Worm (Caenorhabditis elegans) whole organism, young adult: ENCODE results near the gene ZK250.14.
A peak's percentile ranks its signal among the peaks of the same experiment; 100 is the strongest.

ENCODE experiments used
- B0261.1 ChIP-seq: sonication (generic microtip); optimal IDR thresholded peaks from 2 replicates; lab custom pipeline; 2016; ENCODE audit warnings: mild to moderate bottlenecking, missing genetic modification characterization, moderate library complexity, missing compliant biosample characterization
- F22D6.2 ChIP-seq: sonication (generic microtip); optimal IDR thresholded peaks from 2 replicates; lab custom pipeline; 2016; ENCODE audit warnings: mild to moderate bottlenecking, missing genetic modification characterization, missing compliant biosample characterization
- F39B2.1 ChIP-seq: fragments of 200-800 bp; sonication (Bioruptor generic); IDR thresholded peaks from 2 replicates; pipeline ENCODE4 v1.3.6; 2022; ENCODE audit warnings: missing genetic modification reagents, missing genetic modification characterization, missing compliant biosample characterization
- T26A5.8 ChIP-seq: sonication (generic microtip); optimal IDR thresholded peaks from 2 replicates; lab custom pipeline; 2016; ENCODE audit warnings: missing genetic modification characterization, missing compliant biosample characterization
- Y53F4B.3 ChIP-seq: fragments of 200-800 bp; sonication (Bioruptor generic); IDR thresholded peaks from 2 replicates; pipeline ENCODE4 v1.3.6; 2022; ENCODE audit warnings: missing genetic modification reagents, missing genetic modification characterization, missing compliant biosample characterization
- Y53G8AR.9 ChIP-seq: fragments of 200-800 bp; sonication (Bioruptor generic); conservative IDR thresholded peaks from 2 replicates; pipeline ENCODE4 v1.3.6; 2022; ENCODE audit warnings: missing genetic modification reagents, missing genetic modification characterization, missing compliant biosample characterization
- Y79H2A.3 ChIP-seq: fragments of 200-800 bp; sonication (Bioruptor generic); conservative IDR thresholded peaks from 2 replicates; pipeline ENCODE4 v1.3.6; 2022; ENCODE audit warnings: missing genetic modification reagents, missing genetic modification characterization, missing compliant biosample characterization
- ama-1 ChIP-seq, 3 experiments: fragments of 150-350 bp in 1 of 3; sonication (generic microtip) in 2 of 3; optimal IDR thresholded peaks; 2 replicates each; lab custom pipeline; 2014 to 2018; ENCODE audit warnings: missing biosample characterization in 2 of 3, missing genetic modification characterization in 2 of 3, missing genetic modification reagents in 2 of 3
- bed-1 ChIP-seq: fragments of 200-800 bp; sonication (Bioruptor generic); IDR thresholded peaks from 2 replicates; pipeline ENCODE4 v1.3.6; 2022; ENCODE audit warnings: missing genetic modification reagents, missing genetic modification characterization, missing compliant biosample characterization
- ceh-27 ChIP-seq: fragments of 200-800 bp; sonication (Bioruptor generic); optimal IDR thresholded peaks from 2 replicates; lab custom pipeline; 2018; ENCODE audit warnings: mild to moderate bottlenecking, missing genetic modification characterization, moderate library complexity, missing compliant biosample characterization
- ceh-58 ChIP-seq: fragments of 200-800 bp; sonication (Bioruptor generic); IDR thresholded peaks from 2 replicates; pipeline ENCODE4 v1.3.6; 2022; ENCODE audit warnings: missing genetic modification characterization, missing compliant biosample characterization
- chd-7 ChIP-seq: sonication (generic microtip); optimal IDR thresholded peaks from 2 replicates; lab custom pipeline; 2016; ENCODE audit warnings: mild to moderate bottlenecking, missing genetic modification characterization, moderate library complexity, missing compliant biosample characterization
- dox-1 ChIP-seq: fragments of 200-800 bp; sonication (Bioruptor generic); IDR thresholded peaks from 2 replicates; pipeline ENCODE4 v1.3.6; 2022; ENCODE audit warnings: missing genetic modification reagents, missing genetic modification characterization, missing compliant biosample characterization
- egl-18 ChIP-seq: fragments of 200-800 bp; sonication (Bioruptor generic); IDR thresholded peaks from 2 replicates; pipeline ENCODE4 v1.3.6; 2022; ENCODE audit warnings: missing genetic modification reagents, missing genetic modification characterization, missing compliant biosample characterization
- ekl-4 ChIP-seq: fragments of 200-800 bp; sonication (Bioruptor generic); IDR thresholded peaks from 2 replicates; pipeline ENCODE4 v1.3.6; 2022; ENCODE audit warnings: missing genetic modification reagents, missing genetic modification characterization, missing compliant biosample characterization
- ets-4 ChIP-seq: fragments of 200-800 bp; sonication (Bioruptor generic); optimal IDR thresholded peaks from 2 replicates; lab custom pipeline; 2018; ENCODE audit warnings: mild to moderate bottlenecking, missing genetic modification characterization, missing compliant biosample characterization
- gei-17 ChIP-seq: fragments of 200-800 bp; sonication (Bioruptor generic); optimal IDR thresholded peaks from 2 replicates; lab custom pipeline; 2018; ENCODE audit warnings: mild to moderate bottlenecking, missing genetic modification characterization, missing compliant biosample characterization
- him-1 ChIP-seq: sonication (generic microtip); optimal IDR thresholded peaks from 2 replicates; lab custom pipeline; 2016; ENCODE audit warnings: missing genotype, missing genetic modification reagents, missing genetic modification characterization, missing compliant biosample characterization
- hlh-26 ChIP-seq: fragments of 200-800 bp; sonication (Bioruptor generic); conservative IDR thresholded peaks from 2 replicates; pipeline ENCODE4 v1.3.6; 2022; ENCODE audit warnings: missing genetic modification reagents, missing genetic modification characterization, missing compliant biosample characterization
- lin-54 ChIP-seq: fragments of 200-800 bp; sonication (Bioruptor generic); optimal IDR thresholded peaks from 2 replicates; lab custom pipeline; 2018; ENCODE audit warnings: mild to moderate bottlenecking, missing genetic modification characterization, missing compliant biosample characterization
- lsl-1 ChIP-seq: fragments of 200-800 bp; sonication (Bioruptor generic); optimal IDR thresholded peaks from 2 replicates; lab custom pipeline; 2018; ENCODE audit warnings: mild to moderate bottlenecking, missing genetic modification characterization, moderate library complexity, missing compliant biosample characterization
- madf-6 ChIP-seq: fragments of 200-800 bp; sonication (Bioruptor generic); IDR thresholded peaks from 2 replicates; pipeline ENCODE4 v1.3.6; 2022; ENCODE audit warnings: missing genetic modification reagents, missing genetic modification characterization, missing compliant biosample characterization
- mcd-1 ChIP-seq: fragments of 200-800 bp; sonication (Bioruptor generic); IDR thresholded peaks from 2 replicates; pipeline ENCODE4 v1.3.6; 2022; ENCODE audit warnings: missing genetic modification reagents, missing genetic modification characterization, missing compliant biosample characterization
- mel-28 ChIP-seq: sonication (generic microtip); optimal IDR thresholded peaks from 2 replicates; lab custom pipeline; 2016; ENCODE audit warnings: borderline replicate concordance, mild to moderate bottlenecking, missing genetic modification characterization, missing compliant biosample characterization
- nfya-2 ChIP-seq: fragments of 200-800 bp; sonication (Bioruptor generic); IDR thresholded peaks from 2 replicates; pipeline ENCODE4 v1.3.6; 2022; ENCODE audit warnings: missing genetic modification reagents, missing genetic modification characterization, missing compliant biosample characterization
- snpc-3.4 ChIP-seq: sonication (generic microtip); optimal IDR thresholded peaks from 2 replicates; lab custom pipeline; 2017; ENCODE audit warnings: missing genetic modification characterization, mild to moderate bottlenecking, missing compliant biosample characterization, antibody characterized with exemption, moderate library complexity, missing genotype, missing genetic modification reagents
- somi-1 ChIP-seq: fragments of 200-800 bp; sonication (Bioruptor generic); optimal IDR thresholded peaks from 2 replicates; lab custom pipeline; 2018; ENCODE audit warnings: mild to moderate bottlenecking, missing genetic modification characterization, missing compliant biosample characterization
- tbp1 ChIP-seq: fragments of 200-800 bp; sonication (Bioruptor generic); optimal IDR thresholded peaks from 2 replicates; lab custom pipeline; 2018; ENCODE audit warnings: mild to moderate bottlenecking, missing genetic modification characterization, missing compliant biosample characterization
- tbx-9 ChIP-seq: sonication (generic microtip); optimal IDR thresholded peaks from 2 replicates; lab custom pipeline; 2016; ENCODE audit warnings: borderline replicate concordance, missing genetic modification characterization, inconsistent platforms, missing compliant biosample characterization
- unc-130 ChIP-seq: sonication (generic microtip); optimal IDR thresholded peaks from 2 replicates; lab custom pipeline; 2016; ENCODE audit warnings: missing genetic modification reagents, missing genetic modification characterization, missing compliant biosample characterization
- unc-62 ChIP-seq: fragments of 150-350 bp; optimal IDR thresholded peaks from 2 replicates; lab custom pipeline; 2014; ENCODE audit warnings: missing biosample characterization, missing genetic modification reagents, missing genetic modification characterization

ZK250.14 gene

DNA sequence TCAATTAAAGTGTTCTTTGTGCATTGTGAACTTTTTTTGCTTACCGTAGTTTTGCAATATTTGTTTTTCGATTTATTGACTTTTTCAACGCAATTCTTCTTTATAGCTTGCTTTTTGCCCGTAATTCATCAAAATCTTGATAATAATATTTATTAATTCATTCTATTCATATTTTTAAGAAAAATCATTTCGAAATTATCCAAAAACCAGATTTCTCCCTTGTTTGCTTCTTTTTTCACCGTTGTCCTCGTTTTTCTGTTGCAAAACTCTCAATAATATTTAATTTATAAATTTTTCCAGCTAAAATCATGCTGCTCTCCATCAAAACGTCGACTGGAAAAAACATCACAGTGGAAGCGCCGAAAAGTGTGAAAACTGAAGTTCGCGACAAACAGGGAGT, 20.5 kb downstream of the ZK250.14 start, which contains the start of gene F52C6.3:
Gene F52C6.3, plus strand, starts transcription at position 301 of the 400 bp plus-strand sequence.
- TF ChIP-seq F22D6.2 (tag; lab: Kevin White, UChicago): no peak
- TF ChIP-seq lsl-1: peak; percentile 51

DNA sequence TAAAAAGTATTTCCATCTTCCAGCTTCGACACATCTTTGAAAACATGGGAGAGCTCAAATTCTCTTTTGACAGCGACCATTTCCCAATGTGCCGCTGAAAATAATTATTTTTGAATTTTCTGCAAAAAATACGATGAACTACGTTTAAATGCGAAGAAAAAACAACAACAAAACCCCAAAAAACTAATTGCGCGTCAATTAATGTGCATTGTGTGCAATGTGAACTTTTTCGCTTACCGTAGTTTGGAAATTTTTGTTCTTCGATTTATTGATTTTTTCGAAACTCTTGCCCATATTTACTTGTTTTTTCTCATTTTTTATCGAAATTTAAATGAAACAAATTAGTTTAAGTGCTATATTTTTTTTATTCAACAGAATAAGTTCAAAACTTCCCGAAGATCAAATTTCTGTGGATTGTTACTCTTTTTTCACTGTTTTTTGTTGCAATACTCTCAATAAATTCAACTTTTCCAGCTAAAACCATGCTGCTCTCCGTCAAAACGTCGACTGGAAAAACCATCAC, 22.3 kb downstream of the ZK250.14 start, which contains the start of the genes bath-2 and F52C6.4:
Gene bath-2, minus strand, starts transcription at position 101 of the 523 bp plus-strand sequence.
Gene F52C6.4, plus strand, starts transcription at position 473 of the 523 bp plus-strand sequence.
- TF ChIP-seq madf-6 (GFP tag; lab: Robert Waterston, UW): peak; percentile 44; the same call in 1 of the 2 replicates
- TF ChIP-seq F39B2.1 (GFP tag; lab: Robert Waterston, UW): no peak
- TF ChIP-seq egl-18: no peak
- no peak for TF ChIP-seq hlh-26
- peak; percentile 84 for TF ChIP-seq lsl-1

DNA sequence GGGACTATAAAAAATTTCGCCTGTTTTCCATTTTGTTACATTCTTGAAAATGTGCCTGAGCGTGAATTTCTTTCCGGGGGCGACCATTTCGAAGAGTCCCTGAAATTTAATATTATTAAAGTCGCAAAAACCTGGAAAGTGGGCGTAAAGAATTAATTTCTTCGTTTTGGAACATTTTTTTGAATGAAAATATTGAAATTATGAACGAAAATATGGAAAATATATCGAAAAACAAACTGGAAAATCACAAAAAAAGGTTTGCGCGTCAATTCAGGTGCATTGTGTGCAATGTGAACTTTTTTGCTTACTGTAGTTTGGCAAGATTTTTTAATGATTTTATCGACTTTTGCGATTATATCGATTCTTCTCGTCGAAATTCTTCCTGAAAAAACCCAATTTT, 24.0 kb downstream of the ZK250.14 start, which contains the start of gene bath-7:
Gene bath-7, minus strand, starts transcription at position 101 of the 400 bp plus-strand sequence.
- TF ChIP-seq lsl-1 (peak; percentile 52), Y79H2A.3 (no peak), B0261.1 (tag; lab: Kevin White, UChicago) (no peak), ceh-58 (GFP tag; lab: Robert Waterston, UW) (no peak)

DNA sequence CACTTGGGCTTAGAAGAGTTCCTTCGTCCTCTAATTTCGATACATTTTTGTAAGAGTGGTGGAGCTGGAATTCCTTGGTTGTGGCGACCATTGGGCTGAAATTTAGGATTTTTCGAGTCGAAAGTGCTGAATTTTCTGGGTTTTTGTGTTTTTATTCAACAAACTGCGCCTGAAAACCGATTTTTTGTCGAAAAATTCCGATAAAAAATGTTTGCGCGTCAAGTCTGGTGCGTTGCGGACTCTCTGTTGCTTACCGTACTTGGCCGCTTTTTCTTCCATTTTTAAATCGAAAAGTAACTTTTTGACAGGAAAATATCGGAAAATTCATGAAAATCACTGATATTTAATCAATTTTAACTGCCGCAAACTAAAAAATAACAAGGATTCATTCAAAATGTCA, 27.1 kb downstream of the ZK250.14 start, which contains the start of gene bath-4:
Gene bath-4, minus strand, starts transcription at position 101 of the 400 bp plus-strand sequence.
- TF ChIP-seq ceh-27 (GFP tag; lab: Kevin White, UChicago) (no peak), T26A5.8 (tag; lab: Kevin White, UChicago) (no peak), ets-4 (GFP tag; lab: Kevin White, UChicago) (no peak), mel-28 (tag; lab: Kevin White, UChicago) (no peak), lsl-1 (peak; percentile 33)

DNA sequence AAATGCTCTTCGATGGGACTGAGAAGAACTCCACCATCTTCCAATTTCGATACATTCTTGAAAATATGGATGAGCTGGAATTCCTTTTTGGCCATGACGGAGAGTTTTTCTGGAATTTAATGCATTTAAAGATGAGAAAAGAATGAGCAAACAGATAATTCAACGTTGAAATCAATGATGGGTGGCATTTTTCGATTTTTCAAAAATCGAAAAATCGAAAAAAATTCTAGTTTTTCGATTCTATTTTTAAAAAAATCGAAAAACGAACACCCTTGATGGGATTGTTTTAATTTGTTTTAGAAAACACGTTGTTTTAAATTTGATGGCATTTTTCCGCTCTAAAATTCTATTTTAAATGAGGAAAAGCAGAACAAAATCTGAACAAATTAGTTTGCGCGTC, 32.3 kb downstream of the ZK250.14 start, which contains the start of gene math-31:
Gene math-31, minus strand, starts transcription at position 101 of the 400 bp plus-strand sequence.
- no peak for TF ChIP-seq tbp1 (GFP tag; lab: Kevin White, UChicago)
- no peak for TF ChIP-seq chd-7
- no peak for TF ChIP-seq unc-62 (GFP tag; lab: Kevin White, UChicago)
- TF ChIP-seq unc-130: no peak
- TF ChIP-seq bed-1 (GFP tag; lab: Robert Waterston, UW): no peak
- TF ChIP-seq ama-1 (optimal IDR thresholded peaks at IDR 0.05; lab: Kevin White, UChicago): no peak
- TF ChIP-seq ama-1 (GFP tag; optimal IDR thresholded peaks at IDR 0.05; lab: Kevin White, UChicago): no peak
- no peak for TF ChIP-seq mcd-1
- no peak for TF ChIP-seq Y79H2A.3
- TF ChIP-seq dox-1 (GFP tag; lab: Robert Waterston, UW): no peak
- no peak for TF ChIP-seq lin-54 (GFP tag; lab: Kevin White, UChicago)
- TF ChIP-seq tbx-9: no peak
- no peak for TF ChIP-seq Y53G8AR.9 (GFP tag; lab: Robert Waterston, UW)
- no peak for TF ChIP-seq nfya-2 (GFP tag; lab: Robert Waterston, UW)
- TF ChIP-seq Y53F4B.3 (GFP tag; lab: Robert Waterston, UW): no peak
- TF ChIP-seq him-1 (tag; lab: Kevin White, UChicago): no peak
- TF ChIP-seq somi-1 (GFP tag; lab: Kevin White, UChicago): no peak
- no peak for TF ChIP-seq ekl-4 (GFP tag; lab: Robert Waterston, UW)
- TF ChIP-seq mel-28 (tag; lab: Kevin White, UChicago): no peak
- no peak for TF ChIP-seq snpc-3.4 (tag; lab: Kevin White, UChicago)
- TF ChIP-seq gei-17 (GFP tag; lab: Kevin White, UChicago): no peak
